Fruit fly (Drosophila melanogaster) whole organism, adult: ENCODE data around the gene CG6695.
A peak's percentile ranks its signal among the peaks of the same experiment; 100 is the strongest.

ENCODE experiments used
- CG11617 ChIP-seq: fragments of 200-800 bp; sonication (Bioruptor generic); optimal IDR thresholded peaks from 2 replicates; lab custom pipeline; 2017; ENCODE audit warnings: mild to moderate bottlenecking, missing biosample characterization, missing genetic modification reagents, missing genetic modification characterization
- CG12768 ChIP-seq: fragments of 200-800 bp; sonication (Bioruptor generic); optimal IDR thresholded peaks from 2 replicates; lab custom pipeline; 2017; ENCODE audit warnings: missing biosample characterization, missing genetic modification characterization, mild to moderate bottlenecking, moderate library complexity, missing genetic modification reagents
- CG14711 ChIP-seq: fragments of 200-800 bp; sonication (Bioruptor generic); optimal IDR thresholded peaks from 2 replicates; lab custom pipeline; 2018; ENCODE audit warnings: missing biosample characterization, mild to moderate bottlenecking, missing genetic modification characterization, moderate library complexity
- CG1620 ChIP-seq: fragments of 200-800 bp; sonication (Bioruptor generic); optimal IDR thresholded peaks from 2 replicates; lab custom pipeline; 2016; ENCODE audit warnings: missing biosample characterization, missing genetic modification characterization
- CG33017 ChIP-seq: fragments of 200-800 bp; sonication (Bioruptor generic); optimal IDR thresholded peaks from 2 replicates; lab custom pipeline; 2018; ENCODE audit warnings: missing biosample characterization, mild to moderate bottlenecking, missing genetic modification characterization, moderate library complexity
- CG5204 ChIP-seq: fragments of 200-800 bp; sonication (Bioruptor generic); optimal IDR thresholded peaks from 2 replicates; lab custom pipeline; 2016; ENCODE audit warnings: missing biosample characterization, missing genetic modification characterization
- CG7045 ChIP-seq: fragments of 200-800 bp; sonication (Bioruptor generic); optimal IDR thresholded peaks from 2 replicates; lab custom pipeline; 2017; ENCODE audit warnings: missing biosample characterization, mild to moderate bottlenecking, missing genetic modification characterization
- CG7101 ChIP-seq: fragments of 200-800 bp; sonication (Bioruptor generic); optimal IDR thresholded peaks from 2 replicates; lab custom pipeline; 2018; ENCODE audit warnings: missing biosample characterization, mild to moderate bottlenecking, missing genetic modification characterization, moderate library complexity
- Clk ChIP-seq: fragments of 200-800 bp; sonication (Bioruptor generic); optimal IDR thresholded peaks from 2 replicates; lab custom pipeline; 2017; ENCODE audit warnings: missing biosample characterization, missing genetic modification characterization
- Crg-1 ChIP-seq: fragments of 200-800 bp; sonication (Bioruptor generic); optimal IDR thresholded peaks from 2 replicates; lab custom pipeline; 2016; ENCODE audit warnings: missing biosample characterization, missing genetic modification characterization
- Hr96 ChIP-seq: fragments of 200-800 bp; sonication (Bioruptor generic); optimal IDR thresholded peaks from 2 replicates; lab custom pipeline; 2016; ENCODE audit warnings: missing biosample characterization, missing genetic modification characterization
- Mnt ChIP-seq: fragments of 200-800 bp; sonication (Bioruptor generic); optimal IDR thresholded peaks from 2 replicates; lab custom pipeline; 2016; ENCODE audit warnings: missing biosample characterization, mild to moderate bottlenecking, missing genetic modification characterization
- bab1 ChIP-seq: fragments of 200-800 bp; sonication (Bioruptor generic); optimal IDR thresholded peaks from 3 replicates; lab custom pipeline; 2019; ENCODE audit warnings: missing biosample characterization, mild to moderate bottlenecking, missing genetic modification characterization, moderate library complexity
- cic ChIP-seq: fragments of 200-800 bp; sonication (Bioruptor generic); optimal IDR thresholded peaks from 2 replicates; lab custom pipeline; 2017; ENCODE audit warnings: missing biosample characterization, mild to moderate bottlenecking, missing genetic modification characterization, moderate library complexity
- cnc ChIP-seq, 2 experiments: fragments of >200 bp; optimal IDR thresholded peaks; 2 replicates each; lab custom pipeline; 2017
- kay ChIP-seq: fragments of 200-800 bp; sonication (Bioruptor generic); peaks from one replicate; lab custom pipeline; 2016; ENCODE audit warnings: missing biosample characterization, missing genetic modification characterization, borderline replicate concordance
- ovo ChIP-seq: fragments of 200-800 bp; sonication (Bioruptor generic); optimal IDR thresholded peaks from 2 replicates; lab custom pipeline; 2016; ENCODE audit warnings: missing biosample characterization, missing genetic modification characterization
- pad ChIP-seq: fragments of 200-800 bp; sonication (Bioruptor generic); optimal IDR thresholded peaks from 3 replicates; lab custom pipeline; 2017; ENCODE audit warnings: missing biosample characterization, missing genetic modification characterization, mild to moderate bottlenecking, moderate library complexity, missing genetic modification reagents
- tj ChIP-seq: fragments of 200-800 bp; sonication (Bioruptor generic); optimal IDR thresholded peaks from 3 replicates; lab custom pipeline; 2017; ENCODE audit warnings: missing biosample characterization, mild to moderate bottlenecking, missing genetic modification characterization, moderate library complexity
- toe ChIP-seq: fragments of 200-800 bp; sonication (Bioruptor generic); optimal IDR thresholded peaks from 2 replicates; lab custom pipeline; 2016; ENCODE audit warnings: missing biosample characterization, missing genetic modification characterization

Gene CG6695

dm6 chr3R:24651044-24651459, 3.9 kb upstream of the CG6695 start:
- TF ChIP-seq bab1 (GFP tag; lab: Kevin White, UChicago) (peak; percentile 48), CG1620 (GFP tag; lab: Kevin White, UChicago) (no peak), kay (GFP tag; lab: Kevin White, UChicago) (no peak), CG33017 (peak; percentile 55), toe (GFP tag; lab: Kevin White, UChicago) (no peak), Crg-1 (peak; percentile 54), Hr96 (GFP tag; lab: Kevin White, UChicago) (no peak), pad (peak; percentile 66), ovo (no peak), CG7101 (tag; lab: Kevin White, UChicago) (peak; percentile 59), tj (GFP tag; lab: Kevin White, UChicago) (peak; percentile 58), Clk (GFP tag; lab: Kevin White, UChicago) (peak; percentile 64), cic (peak; percentile 100), CG14711 (peak; percentile 73), CG11617 (GFP tag; lab: Kevin White, UChicago) (peak; percentile 58), CG12768 (GFP tag; lab: Kevin White, UChicago) (peak; percentile 85), Mnt (GFP tag; lab: Kevin White, UChicago) (peak; percentile 33), CG5204 (no peak), CG7045 (peak; percentile 41), cnc (optimal IDR thresholded peaks at IDR 0.05; lab: Kevin White, UChicago) (no peak)

dm6 chr3R:24659173-24659846, 4.3 kb downstream of the CG6695 start, which contains the start of gene CG31126:
CG31126 (plus strand) TSS chr3R:24659621.
- TF ChIP-seq CG11617 (GFP tag; lab: Kevin White, UChicago), result peak; percentile 33
- TF ChIP-seq CG5204, result no peak
- peak; percentile 98 for TF ChIP-seq CG14711

dm6 chr3R:24661679-24662411, 6.9 kb downstream of the CG6695 start, which contains the start of gene Ppox:
Ppox (minus strand) TSS chr3R:24661851.
- TF ChIP-seq Hr96 (GFP tag; lab: Kevin White, UChicago) (no peak), tj (GFP tag; lab: Kevin White, UChicago) (peak; percentile 97), Mnt (GFP tag; lab: Kevin White, UChicago) (peak; percentile 32), CG14711 (peak; percentile 7)

- TF ChIP-seq cic (no peak), cnc (optimal IDR thresholded peaks at IDR 0.05; lab: Kevin White, UChicago) (no peak), pad (no peak), Crg-1 (no peak), CG12768 (GFP tag; lab: Kevin White, UChicago) (no peak), CG11617 (GFP tag; lab: Kevin White, UChicago) (no peak), CG5204 (no peak), bab1 (GFP tag; lab: Kevin White, UChicago) (no peak), Clk (GFP tag; lab: Kevin White, UChicago) (no peak)
These were observed 7.4 kb downstream of the CG6695 start, which contains the start of gene slo for dm6 chr3R:24662412-24662796. slo (plus strand) TSS chr3R:24662491.

dm6 chr3R:24663044-24663443, 8.1 kb downstream of the CG6695 start:
- TF ChIP-seq pad, result no peak

DNA sequence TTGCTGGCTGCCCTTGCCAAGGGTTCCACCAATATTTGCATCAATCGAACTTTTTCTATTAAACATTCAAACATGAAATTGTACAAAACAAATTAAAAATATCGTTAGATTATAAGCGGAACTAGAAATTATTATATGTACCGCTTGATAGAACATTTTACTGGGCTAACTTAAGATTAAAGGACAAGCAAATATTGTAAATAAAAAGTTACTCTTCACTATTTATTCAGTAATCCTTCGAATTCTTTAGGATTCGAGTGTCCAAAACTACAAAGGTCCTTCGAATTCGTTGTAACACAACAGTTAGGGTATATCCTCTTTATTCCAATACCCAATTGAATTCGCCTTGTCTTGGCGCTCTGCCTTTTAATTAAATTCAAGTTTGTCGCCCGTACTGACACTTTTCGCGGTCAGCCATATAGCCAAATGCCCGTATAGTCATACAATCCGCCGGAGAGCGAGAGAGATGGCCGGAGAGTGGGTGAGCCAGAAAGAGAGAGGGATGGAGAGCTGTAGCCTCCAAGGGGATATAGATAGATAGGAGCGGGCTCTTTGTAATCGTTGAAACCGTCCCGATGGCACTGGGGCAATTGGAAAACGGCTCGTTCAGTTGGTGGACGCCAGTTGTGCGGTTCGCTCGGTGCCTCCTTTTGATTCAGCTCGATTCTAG, 12.7 kb downstream of the CG6695 start:
- no peak for TF ChIP-seq CG14711
- TF ChIP-seq Hr96 (GFP tag; lab: Kevin White, UChicago), result no peak
- TF ChIP-seq cnc (optimal IDR thresholded peaks at IDR 0.05; lab: Kevin White, UChicago), result no peak
- TF ChIP-seq Clk (GFP tag; lab: Kevin White, UChicago), result no peak
- no peak for TF ChIP-seq CG11617 (GFP tag; lab: Kevin White, UChicago)
- no peak for TF ChIP-seq tj (GFP tag; lab: Kevin White, UChicago)
- TF ChIP-seq toe (GFP tag; lab: Kevin White, UChicago), result no peak
- TF ChIP-seq bab1 (GFP tag; lab: Kevin White, UChicago), result no peak

- TF ChIP-seq Crg-1 (no peak), CG1620 (GFP tag; lab: Kevin White, UChicago) (no peak), tj (GFP tag; lab: Kevin White, UChicago) (no peak), Mnt (GFP tag; lab: Kevin White, UChicago) (no peak), kay (GFP tag; lab: Kevin White, UChicago) (no peak), CG14711 (no peak), cic (no peak), Hr96 (GFP tag; lab: Kevin White, UChicago) (no peak)
These were observed 16.7 kb downstream of the CG6695 start for dm6 chr3R:24671662-24672061.
